Worm (Caenorhabditis elegans) whole organism, mixed stage, embryonic: Measurements from ENCODE around the gene cdc-25.4.

Experiments
- ham-2 ChIP-seq: fragments of 200-800 bp; sonication (Bioruptor generic); optimal IDR thresholded peaks from 2 replicates; lab custom pipeline; 2018; ENCODE audit warnings: mild to moderate bottlenecking, missing genetic modification characterization, missing compliant biosample characterization
- lin-13 ChIP-seq: fragments of 150-350 bp; optimal IDR thresholded peaks from 2 replicates; lab custom pipeline; 2014; ENCODE audit warnings: missing biosample characterization, missing genetic modification characterization
- mep-1 ChIP-seq: fragments of 150-350 bp; optimal IDR thresholded peaks from 2 replicates; lab custom pipeline; 2017; ENCODE audit warnings: missing biosample characterization, missing genetic modification reagents, missing genetic modification characterization, inconsistent platforms
- nhr-237 ChIP-seq: fragments of 150-350 bp; optimal IDR thresholded peaks from 2 replicates; lab custom pipeline; 2014; ENCODE audit warnings: missing biosample characterization, missing genetic modification characterization
- nhr-76 ChIP-seq: sonication (generic microtip); optimal IDR thresholded peaks from 2 replicates; lab custom pipeline; 2017; ENCODE audit warnings: missing biosample characterization, missing genetic modification characterization
- pha-4 ChIP-seq: fragments of 150-350 bp; optimal IDR thresholded peaks from 2 replicates; lab custom pipeline; 2018; ENCODE audit warnings: missing biosample characterization, missing genetic modification reagents, missing genetic modification characterization
- sem-2 ChIP-seq: fragments of 200-800 bp; sonication (Bioruptor generic); optimal IDR thresholded peaks from 2 replicates; lab custom pipeline; 2018; ENCODE audit warnings: mild to moderate bottlenecking, missing genetic modification characterization, missing compliant biosample characterization
- unc-62 ChIP-seq: fragments of 150-350 bp; optimal IDR thresholded peaks from 2 replicates; lab custom pipeline; 2014; ENCODE audit warnings: missing biosample characterization, missing genetic modification reagents, missing genetic modification characterization

DNA sequence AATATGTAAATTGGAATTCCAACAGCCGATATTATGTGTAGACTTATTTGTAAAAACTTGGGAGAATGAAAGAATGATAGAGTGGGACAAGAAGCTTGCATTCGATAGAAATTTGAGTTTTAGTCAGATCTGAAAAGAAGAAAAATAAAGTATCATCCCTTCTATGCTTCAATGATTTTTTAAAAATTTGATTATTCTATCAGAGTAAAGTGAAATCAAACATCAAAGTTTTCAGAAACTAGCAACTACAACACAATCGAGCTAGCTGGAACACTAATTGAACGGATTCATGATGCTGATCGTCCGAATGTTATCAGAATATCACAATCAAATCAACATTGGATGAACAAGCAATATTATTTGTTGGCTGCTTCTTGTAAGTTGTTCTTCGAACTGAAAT is 37.8 kb upstream of the cdc-25.4 start, which contains the start of gene srh-135:
- no peak for TF ChIP-seq nhr-237 (tag; lab: Kevin White, UChicago)
- no peak for TF ChIP-seq unc-62 (GFP tag; lab: Kevin White, UChicago)
- no peak for TF ChIP-seq ham-2 (GFP tag; lab: Kevin White, UChicago)
- TF ChIP-seq lin-13 (tag; lab: Kevin White, UChicago): no peak
- no peak for TF ChIP-seq mep-1 (tag; lab: Kevin White, UChicago)
- no peak for TF ChIP-seq sem-2
- TF ChIP-seq pha-4 (tag; lab: Kevin White, UChicago): no peak
- TF ChIP-seq nhr-76 (tag; lab: Kevin White, UChicago): no peak
